Fruit fly (Drosophila melanogaster) whole organism, embryonic: ENCODE measurements around the gene CG4455.
A peak's percentile ranks its signal among the peaks of the same experiment; 100 is the strongest.

Experiments used
- Antp ChIP-seq: fragments of 200-800 bp; sonication (Bioruptor generic); optimal IDR thresholded peaks from 3 replicates; lab custom pipeline; 2016; ENCODE audit warnings: missing biosample characterization, missing genetic modification characterization
- Atf-2 ChIP-seq: fragments of 200-800 bp; sonication (Bioruptor generic); optimal IDR thresholded peaks from 2 replicates; lab custom pipeline; 2016; ENCODE audit warnings: missing biosample characterization, missing genetic modification characterization
- Blimp-1 ChIP-seq: fragments of 200-800 bp; sonication (Bioruptor generic); optimal IDR thresholded peaks from 3 replicates; lab custom pipeline; 2018; ENCODE audit warnings: missing biosample characterization, missing genetic modification characterization, mild to moderate bottlenecking, moderate library complexity, missing genetic modification reagents
- C15 ChIP-seq: fragments of 200-800 bp; sonication (Bioruptor generic); IDR thresholded peaks from 3 replicates; pipeline ENCODE4 v1.3.6; 2022; ENCODE audit warnings: missing biosample characterization, missing genetic modification characterization
- CG10267 ChIP-seq: fragments of 200-800 bp; sonication (Bioruptor generic); optimal IDR thresholded peaks from 2 replicates; lab custom pipeline; 2018; ENCODE audit warnings: missing biosample characterization, mild to moderate bottlenecking, missing genetic modification characterization, moderate library complexity
- CG10274 ChIP-seq: fragments of 200-800 bp; sonication (Bioruptor generic); optimal IDR thresholded peaks from 3 replicates; lab custom pipeline; 2017; ENCODE audit warnings: missing biosample characterization, mild to moderate bottlenecking, missing genetic modification characterization
- CG11696 ChIP-seq: fragments of 200-800 bp; sonication (Bioruptor generic); IDR thresholded peaks from 2 replicates; pipeline ENCODE4 v1.3.6; 2022; ENCODE audit warnings: missing biosample characterization, missing genetic modification characterization
- CG12744 ChIP-seq: fragments of 200-800 bp; sonication (Bioruptor generic); optimal IDR thresholded peaks from 2 replicates; lab custom pipeline; 2016; ENCODE audit warnings: missing biosample characterization, missing genetic modification characterization
- CG13624 ChIP-seq: fragments of 200-800 bp; sonication (Bioruptor generic); optimal IDR thresholded peaks from 2 replicates; lab custom pipeline; 2016; ENCODE audit warnings: missing biosample characterization, missing genetic modification characterization
- CG14050 ChIP-seq: fragments of 200-800 bp; sonication (Bioruptor generic); IDR thresholded peaks from 3 replicates; pipeline ENCODE4 v1.3.6; 2022; ENCODE audit warnings: missing biosample characterization, missing genetic modification characterization
- CG15479 ChIP-seq: fragments of 200-800 bp; sonication (Bioruptor generic); optimal IDR thresholded peaks from 3 replicates; lab custom pipeline; 2019; ENCODE audit warnings: missing biosample characterization, mild to moderate bottlenecking, missing genetic modification characterization, moderate library complexity
- CG16813 ChIP-seq: fragments of 200-800 bp; sonication (Bioruptor generic); IDR thresholded peaks from 3 replicates; pipeline ENCODE4 v1.3.6; 2022; ENCODE audit warnings: missing biosample characterization, missing genetic modification characterization; ENCODE audit not compliant: partially characterized antibody
- CG2678 ChIP-seq: fragments of 200-800 bp; sonication (Bioruptor generic); optimal IDR thresholded peaks from 3 replicates; lab custom pipeline; 2019; ENCODE audit warnings: missing biosample characterization, mild to moderate bottlenecking, missing genetic modification characterization, moderate library complexity
- CG30403 ChIP-seq: fragments of 200-800 bp; sonication (Bioruptor generic); optimal IDR thresholded peaks from 3 replicates; lab custom pipeline; 2016; ENCODE audit warnings: missing biosample characterization, missing genetic modification characterization
- CG3065 ChIP-seq: fragments of 200-800 bp; sonication (Bioruptor generic); optimal IDR thresholded peaks from 2 replicates; lab custom pipeline; 2016; ENCODE audit warnings: missing biosample characterization, missing genetic modification characterization
- CG4730 ChIP-seq: fragments of 200-800 bp; sonication (Bioruptor generic); IDR thresholded peaks from 2 replicates; pipeline ENCODE4 v1.3.6; 2022; ENCODE audit warnings: missing biosample characterization, missing genetic modification characterization
- CG6175 ChIP-seq: fragments of 200-800 bp; sonication (Bioruptor generic); IDR thresholded peaks from 3 replicates; pipeline ENCODE4 v1.3.6; 2022; ENCODE audit warnings: missing biosample characterization, missing genetic modification characterization
- CG6254 ChIP-seq: fragments of 200-800 bp; sonication (Bioruptor generic); optimal IDR thresholded peaks from 3 replicates; lab custom pipeline; 2017; ENCODE audit warnings: mild to moderate bottlenecking, missing biosample characterization, missing genetic modification reagents, missing genetic modification characterization
- CG7928 ChIP-seq: fragments of 200-800 bp; sonication (Bioruptor generic); optimal IDR thresholded peaks from 2 replicates; lab custom pipeline; 2017; ENCODE audit warnings: missing biosample characterization, mild to moderate bottlenecking, missing genetic modification characterization
- CG9876 ChIP-seq: fragments of 200-800 bp; sonication (Bioruptor generic); optimal IDR thresholded peaks from 2 replicates; lab custom pipeline; 2016; ENCODE audit warnings: missing biosample characterization, missing genetic modification characterization
- CrebB ChIP-seq: fragments of 200-800 bp; sonication (Bioruptor generic); optimal IDR thresholded peaks from 3 replicates; lab custom pipeline; 2018; ENCODE audit warnings: missing biosample characterization, mild to moderate bottlenecking, missing genetic modification characterization
- E2f2 ChIP-seq: fragments of 200-800 bp; sonication (Bioruptor generic); IDR thresholded peaks from 2 replicates; pipeline ENCODE4 v1.3.6; 2022; ENCODE audit warnings: missing biosample characterization, missing genetic modification characterization
- Fer3 ChIP-seq: fragments of 200-800 bp; sonication (Bioruptor generic); optimal IDR thresholded peaks from 2 replicates; lab custom pipeline; 2018; ENCODE audit warnings: missing biosample characterization, mild to moderate bottlenecking, missing genetic modification characterization, moderate library complexity
- H2.0 ChIP-seq: fragments of 200-800 bp; sonication (Bioruptor generic); IDR thresholded peaks from 2 replicates; pipeline ENCODE4 v1.3.6; 2022; ENCODE audit warnings: missing biosample characterization, missing genetic modification characterization
- HLH3B ChIP-seq: fragments of 200-800 bp; sonication (Bioruptor generic); IDR thresholded peaks from 2 replicates; pipeline ENCODE4 v1.3.6; 2022; ENCODE audit warnings: missing biosample characterization, missing genetic modification characterization
- HLH4C ChIP-seq: fragments of 200-800 bp; sonication (Bioruptor generic); IDR thresholded peaks from 3 replicates; pipeline ENCODE4 v1.3.6; 2022; ENCODE audit warnings: missing biosample characterization, missing genetic modification characterization; ENCODE audit not compliant: partially characterized antibody
- Hr78 ChIP-seq, 2 experiments: fragments of 200-800 bp in 1 of 2; fragments of >200 bp in 1 of 2; sonication (Bioruptor generic) in 1 of 2; optimal IDR thresholded peaks; 2 replicates each; lab custom pipeline; 2017 to 2019; ENCODE audit warnings: missing biosample characterization in 2 of 2, missing genetic modification characterization in 2 of 2, mild to moderate bottlenecking in 1 of 2, moderate library complexity in 1 of 2
- Mad ChIP-seq: fragments of 200-800 bp; sonication (Bioruptor generic); optimal IDR thresholded peaks from 2 replicates; lab custom pipeline; 2016; ENCODE audit warnings: missing biosample characterization, missing genetic modification characterization
- Mrtf ChIP-seq: fragments of 200-800 bp; sonication (Bioruptor generic); IDR thresholded peaks from 3 replicates; pipeline ENCODE4 v1.3.6; 2022; ENCODE audit warnings: missing biosample characterization, missing genetic modification characterization
- NC2α ChIP-seq: fragments of 200-800 bp; sonication (Bioruptor generic); optimal IDR thresholded peaks from 2 replicates; lab custom pipeline; 2016; ENCODE audit warnings: missing biosample characterization, missing genetic modification characterization
- Ravus ChIP-seq: fragments of 200-800 bp; sonication (Bioruptor generic); IDR thresholded peaks from 2 replicates; pipeline ENCODE4 v1.3.6; 2022; ENCODE audit warnings: missing biosample characterization, missing genetic modification characterization
- Sox100B ChIP-seq: fragments of 200-800 bp; sonication (Bioruptor generic); optimal IDR thresholded peaks from 3 replicates; lab custom pipeline; 2018; ENCODE audit warnings: missing biosample characterization, mild to moderate bottlenecking, missing genetic modification characterization
- crp ChIP-seq, 2 experiments: fragments of 200-800 bp; sonication (Bioruptor generic); optimal IDR thresholded peaks; 2 replicates in 1 of 2; 3 replicates in 1 of 2; lab custom pipeline; 2017; ENCODE audit warnings: missing biosample characterization in 2 of 2, missing genetic modification characterization in 2 of 2, mild to moderate bottlenecking in 1 of 2, moderate library complexity in 1 of 2
- dysf ChIP-seq: fragments of 200-800 bp; sonication (Bioruptor generic); IDR thresholded peaks from 3 replicates; pipeline ENCODE4 v1.3.6; 2022; ENCODE audit warnings: missing biosample characterization, missing genetic modification characterization
- en ChIP-seq: fragments of 200-800 bp; sonication (Bioruptor generic); optimal IDR thresholded peaks from 2 replicates; lab custom pipeline; 2016; ENCODE audit warnings: missing biosample characterization, missing genetic modification characterization
- eyg ChIP-seq: fragments of 200-800 bp; sonication (Bioruptor generic); optimal IDR thresholded peaks from 3 replicates; lab custom pipeline; 2016; ENCODE audit warnings: missing biosample characterization, missing genetic modification characterization
- ftz-f1 ChIP-seq: fragments of 200-800 bp; sonication (Bioruptor generic); optimal IDR thresholded peaks from 2 replicates; lab custom pipeline; 2016; ENCODE audit warnings: missing biosample characterization, missing genetic modification characterization
- gcm2 ChIP-seq: fragments of 200-800 bp; sonication (Bioruptor generic); optimal IDR thresholded peaks from 2 replicates; lab custom pipeline; 2016; ENCODE audit warnings: missing biosample characterization, missing genetic modification characterization
- grau ChIP-seq: fragments of 200-800 bp; optimal IDR thresholded peaks from 3 replicates; lab custom pipeline; 2019; ENCODE audit warnings: missing biosample characterization, mild to moderate bottlenecking, missing genetic modification characterization, moderate library complexity
- nau ChIP-seq: fragments of 200-800 bp; sonication (Bioruptor generic); optimal IDR thresholded peaks from 3 replicates; lab custom pipeline; 2017; ENCODE audit warnings: missing biosample characterization, mild to moderate bottlenecking, missing genetic modification characterization, missing genetic modification reagents
- oc ChIP-seq: fragments of 200-800 bp; sonication (Bioruptor generic); optimal IDR thresholded peaks from 2 replicates; lab custom pipeline; 2018; ENCODE audit warnings: missing biosample characterization, mild to moderate bottlenecking, missing genetic modification characterization, moderate library complexity
- org-1 ChIP-seq: fragments of 200-800 bp; sonication (Bioruptor generic); optimal IDR thresholded peaks from 2 replicates; lab custom pipeline; 2017; ENCODE audit warnings: missing biosample characterization, missing genetic modification characterization
- pb ChIP-seq: fragments of 200-800 bp; sonication (Bioruptor generic); optimal IDR thresholded peaks from 3 replicates; lab custom pipeline; 2016; ENCODE audit warnings: missing biosample characterization, missing genetic modification characterization
- pfk ChIP-seq: fragments of 200-800 bp; sonication (Bioruptor generic); optimal IDR thresholded peaks from 2 replicates; lab custom pipeline; 2018; ENCODE audit warnings: missing biosample characterization, mild to moderate bottlenecking, missing genetic modification characterization, moderate library complexity
- rib ChIP-seq: fragments of 200-800 bp; sonication (Bioruptor generic); IDR thresholded peaks from 2 replicates; pipeline ENCODE4 v1.3.6; 2022; ENCODE audit warnings: missing biosample characterization, missing genetic modification characterization
- so ChIP-seq: fragments of 200-800 bp; sonication (Bioruptor generic); IDR thresholded peaks from 3 replicates; pipeline ENCODE4 v1.3.6; 2022; ENCODE audit warnings: missing biosample characterization, missing genetic modification characterization
- sob ChIP-seq: fragments of 200-800 bp; sonication (Bioruptor generic); IDR thresholded peaks from 2 replicates; pipeline ENCODE4 v1.3.6; 2022; ENCODE audit warnings: missing biosample characterization, missing genetic modification characterization
- ssp ChIP-seq: fragments of 200-800 bp; sonication (Bioruptor generic); IDR thresholded peaks from 2 replicates; pipeline ENCODE4 v1.3.6; 2022; ENCODE audit warnings: missing biosample characterization, missing genetic modification characterization
- tap ChIP-seq: fragments of 200-800 bp; optimal IDR thresholded peaks from 3 replicates; lab custom pipeline; 2019; ENCODE audit warnings: missing biosample characterization, mild to moderate bottlenecking, missing genetic modification characterization, moderate library complexity

Gene CG4455

dm6 chr2L:16325515-16326257 lies 27.0 kb upstream of the CG4455 start, which contains the start of gene cact (continued):
- TF ChIP-seq CG10274 (GFP tag; lab: Kevin White, UChicago), result peak; percentile 4
- peak; percentile 93 for TF ChIP-seq Fer3 (tag; lab: Kevin White, UChicago)
- peak; percentile 73 for TF ChIP-seq pb
- TF ChIP-seq E2f2 (GFP tag; lab: Robert Waterston, UW), result peak; percentile 79
- TF ChIP-seq CG10267, result peak; percentile 90
- TF ChIP-seq eyg (GFP tag; lab: Kevin White, UChicago), result peak; percentile 89
- TF ChIP-seq CG14050 (GFP tag; lab: Robert Waterston, UW), result peak; percentile 86
- peak; percentile 27 for TF ChIP-seq ftz-f1
- TF ChIP-seq ssp (GFP tag; lab: Robert Waterston, UW), result peak; percentile 94
- TF ChIP-seq oc (tag; lab: Kevin White, UChicago), result peak; percentile 91
- peak; percentile 89 for TF ChIP-seq HLH3B (GFP tag; lab: Robert Waterston, UW)
- peak; percentile 95 for TF ChIP-seq Antp (GFP tag; lab: Kevin White, UChicago)
- TF ChIP-seq grau (tag; lab: Kevin White, UChicago), result peak; percentile 93
- TF ChIP-seq CG6254 (GFP tag; lab: Kevin White, UChicago), result peak; percentile 78
- TF ChIP-seq CG30403 (GFP tag; lab: Kevin White, UChicago), result peak; percentile 97
- TF ChIP-seq dysf (GFP tag; lab: Robert Waterston, UW), result peak; percentile 91
- TF ChIP-seq CG13624 (GFP tag; lab: Kevin White, UChicago), result peak; percentile 94
- peak in 1 of 2 experiments; percentile 59 for TF ChIP-seq Hr78 (GFP tag; optimal IDR thresholded peaks at IDR 0.05; lab: Kevin White, UChicago)
- peak; percentile 18 to 72 for TF ChIP-seq crp (GFP tag; optimal IDR thresholded peaks at IDR 0.05; lab: Kevin White, UChicago)
- TF ChIP-seq HLH4C, result no peak; the same call in 2 of the 3 replicates
- peak; percentile 92 for TF ChIP-seq so (GFP tag; lab: Robert Waterston, UW)
- peak; percentile 71 for TF ChIP-seq tap (tag; lab: Kevin White, UChicago)
- TF ChIP-seq CG7928, result peak; percentile 71
- peak; percentile 77 for TF ChIP-seq Sox100B (GFP tag; lab: Kevin White, UChicago)
- TF ChIP-seq Mad (GFP tag; lab: Kevin White, UChicago), result peak; percentile 94
- TF ChIP-seq CG3065, result peak; percentile 83
- peak; percentile 57; the same call in 2 of the 3 replicates for TF ChIP-seq CG16813 (GFP tag; lab: Robert Waterston, UW)
- peak; percentile 81 for TF ChIP-seq CrebB (tag; lab: Kevin White, UChicago)
- peak; percentile 93 for TF ChIP-seq CG12744
- 0 out of 3 replicates have a peak, but pooled peaks have one; percentile 53 for TF ChIP-seq C15 (GFP tag; lab: Robert Waterston, UW)
- peak; percentile 74 for TF ChIP-seq org-1 (GFP tag; lab: Kevin White, UChicago)
- TF ChIP-seq Blimp-1 (GFP tag; lab: Kevin White, UChicago), result peak; percentile 89
- TF ChIP-seq Mrtf (GFP tag; lab: Robert Waterston, UW), result peak; percentile 86; the same call in 2 of the 3 replicates
- peak; percentile 73 for TF ChIP-seq CG11696 (GFP tag; lab: Robert Waterston, UW)
- peak; percentile 85 for TF ChIP-seq Atf-2 (GFP tag; lab: Kevin White, UChicago)
- peak; percentile 78; the same call in 1 of the 3 replicates for TF ChIP-seq CG6175 (GFP tag; lab: Robert Waterston, UW)
- peak; percentile 93 for TF ChIP-seq NC2α
- TF ChIP-seq nau (GFP tag; lab: Kevin White, UChicago), result peak; percentile 83
- TF ChIP-seq en (GFP tag; lab: Kevin White, UChicago), result peak; percentile 88
- TF ChIP-seq H2.0 (GFP tag; lab: Robert Waterston, UW), result peak; percentile 88
- TF ChIP-seq CG9876 (GFP tag; lab: Kevin White, UChicago), result peak; percentile 89
- peak; percentile 93 for TF ChIP-seq CG2678 (tag; lab: Kevin White, UChicago)
- TF ChIP-seq pfk (GFP tag; lab: Kevin White, UChicago), result peak; percentile 39
- TF ChIP-seq rib (GFP tag; lab: Robert Waterston, UW), result peak; percentile 66
- peak; percentile 75 for TF ChIP-seq Ravus
- peak; percentile 76 for TF ChIP-seq gcm2 (GFP tag; lab: Kevin White, UChicago)
- no peak for TF ChIP-seq CG15479 (GFP tag; lab: Kevin White, UChicago)
- TF ChIP-seq CG4730 (GFP tag; lab: Robert Waterston, UW), result peak; percentile 83
- peak; percentile 93 for TF ChIP-seq sob (GFP tag; lab: Robert Waterston, UW)
